Worm (Caenorhabditis elegans) whole organism, L2 larva: ENCODE results near the gene srx-38.

ENCODE experiments used
- F13H6.1 ChIP-seq: sonication (generic microtip); optimal IDR thresholded peaks from 2 replicates; lab custom pipeline; 2016; ENCODE audit warnings: missing genetic modification characterization, missing compliant biosample characterization
- lin-11 ChIP-seq: fragments of 150-350 bp; sonication (generic microtip); optimal IDR thresholded peaks from 2 replicates; lab custom pipeline; 2014; ENCODE audit warnings: missing biosample characterization, missing genetic modification characterization, inconsistent platforms, mixed read lengths
- nhr-237 ChIP-seq: fragments of 150-350 bp; optimal IDR thresholded peaks from 2 replicates; lab custom pipeline; 2014; ENCODE audit warnings: missing biosample characterization, missing genetic modification characterization
- unc-39 ChIP-seq: fragments of 150-350 bp; optimal IDR thresholded peaks from 2 replicates; lab custom pipeline; 2014; ENCODE audit warnings: missing biosample characterization, missing genetic modification characterization
- unc-55 ChIP-seq: fragments of 150-350 bp; sonication (generic microtip); optimal IDR thresholded peaks from 3 replicates; lab custom pipeline; 2014; ENCODE audit warnings: missing biosample characterization, missing genetic modification reagents, missing genetic modification characterization

ce11 chrV:5169586-5169985, 14.2 kb upstream of the srx-38 start, which contains the start of gene srt-64:
- TF ChIP-seq unc-39 (tag; lab: Kevin White, UChicago): no peak
- no peak for TF ChIP-seq nhr-237
- TF ChIP-seq lin-11 (tag; lab: Kevin White, UChicago): no peak
- TF ChIP-seq unc-55 (GFP tag; lab: Kevin White, UChicago): no peak
- TF ChIP-seq F13H6.1: no peak
